Worm (Caenorhabditis elegans): ENCODE data around the gene tbb-6.

tbb-6 gene

DNA sequence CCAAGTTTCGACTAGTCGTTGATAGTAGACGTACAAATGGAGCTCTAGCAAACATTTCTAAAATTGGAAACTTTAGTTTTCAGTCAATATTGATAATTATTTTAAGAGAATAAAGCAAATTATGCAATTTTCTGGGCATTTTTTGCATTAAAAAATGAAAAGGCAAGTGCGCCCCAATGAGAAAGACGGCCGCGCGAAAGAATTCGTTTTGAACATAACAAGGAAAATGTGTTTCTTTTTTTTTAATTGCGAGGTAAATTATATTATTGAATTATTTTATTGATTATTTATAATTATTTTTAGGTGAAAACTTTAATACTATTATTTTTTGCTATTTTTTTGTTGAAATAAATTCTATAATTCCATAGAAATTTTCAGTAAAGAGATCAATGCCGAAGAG is 10.2 kb downstream of the tbb-6 start, which contains the start of the genes tsfm-1 and capg-2:
tsfm-1 (minus strand) TSS at position 57 of the 400 bp plus-strand sequence.
capg-2 (plus strand) TSS at position 379 of the 400 bp plus-strand sequence.
- TF ChIP-seq rec-8 (tag; optimal IDR thresholded peaks at IDR 0.05) (no peak), Y67H2A.10 (GFP tag; conservative IDR thresholded peaks at IDR 0.05) (no peak), dpl-1 (GFP tag; optimal IDR thresholded peaks at IDR 0.05) (peak; percentile 21), C17E4.6 (GFP tag; IDR thresholded peaks at IDR 0.05) (no peak), F33H1.4 (GFP tag; IDR thresholded peaks at IDR 0.05) (no peak), F22D6.2 (tag; optimal IDR thresholded peaks at IDR 0.05) (no peak), mcd-1 (GFP tag; IDR thresholded peaks at IDR 0.05) (peak; percentile 61; the same call in 1 of the 2 replicates), madf-6 (GFP tag; IDR thresholded peaks at IDR 0.05) (0 out of 2 replicates have a peak, but pooled peaks have one; percentile 19), unc-62 (GFP tag; optimal IDR thresholded peaks at IDR 0.05) (no peak), tbx-9 (tag; optimal IDR thresholded peaks at IDR 0.05; ENCODE audit: borderline replicate concordance) (no peak), efl-1 (GFP tag; optimal IDR thresholded peaks at IDR 0.05) (peak; percentile 67), F52B5.7 (tag; optimal IDR thresholded peaks at IDR 0.05) (no peak)

ce11 chrV:12275714-12276113 is 14.4 kb downstream of the tbb-6 start:
- TF ChIP-seq repo-1 (tag; optimal IDR thresholded peaks at IDR 0.05) (no peak), ztf-28 (GFP tag; IDR thresholded peaks at IDR 0.05) (0 out of 2 replicates have a peak, but pooled peaks have one; percentile 9), mes-4 (tag; optimal IDR thresholded peaks at IDR 0.05) (no peak), mxl-1 (tag; optimal IDR thresholded peaks at IDR 0.05) (no peak), hlh-26 (GFP tag; conservative IDR thresholded peaks at IDR 0.05) (no peak), Y79H2A.3 (GFP tag; conservative IDR thresholded peaks at IDR 0.05) (0 out of 2 replicates have a peak, but pooled peaks have one; percentile 43), egrh-3 (GFP tag; IDR thresholded peaks at IDR 0.05) (no peak), nfya-2 (GFP tag; IDR thresholded peaks at IDR 0.05) (0 out of 2 replicates have a peak, but pooled peaks have one; percentile 44), nhr-90 (tag; optimal IDR thresholded peaks at IDR 0.05) (no peak), die-1 (tag; optimal IDR thresholded peaks at IDR 0.05) (no peak), zfh-2 (GFP tag; conservative IDR thresholded peaks at IDR 0.05) (no peak), attf-3 (GFP tag; conservative IDR thresholded peaks at IDR 0.05) (0 out of 2 replicates have a peak, but pooled peaks have one; percentile 20), Y67H2A.10 (GFP tag; conservative IDR thresholded peaks at IDR 0.05) (no peak), hrde-1 (tag; optimal IDR thresholded peaks at IDR 0.05; ENCODE audit: borderline replicate concordance) (peak; percentile 67), madf-3 (GFP tag; IDR thresholded peaks at IDR 0.05) (0 out of 2 replicates have a peak, but pooled peaks have one; percentile 44), lin-35 (GFP tag; optimal IDR thresholded peaks at IDR 0.05) (peak in 1 of 3 experiments; percentile 4), Y53G8AR.9 (GFP tag; conservative IDR thresholded peaks at IDR 0.05) (no peak), snpc-4 (GFP tag; optimal IDR thresholded peaks at IDR 0.05) (no peak), snpc-4 (tag; optimal IDR thresholded peaks at IDR 0.05) (no peak), gei-17 (GFP tag; optimal IDR thresholded peaks at IDR 0.05) (no peak)

DNA sequence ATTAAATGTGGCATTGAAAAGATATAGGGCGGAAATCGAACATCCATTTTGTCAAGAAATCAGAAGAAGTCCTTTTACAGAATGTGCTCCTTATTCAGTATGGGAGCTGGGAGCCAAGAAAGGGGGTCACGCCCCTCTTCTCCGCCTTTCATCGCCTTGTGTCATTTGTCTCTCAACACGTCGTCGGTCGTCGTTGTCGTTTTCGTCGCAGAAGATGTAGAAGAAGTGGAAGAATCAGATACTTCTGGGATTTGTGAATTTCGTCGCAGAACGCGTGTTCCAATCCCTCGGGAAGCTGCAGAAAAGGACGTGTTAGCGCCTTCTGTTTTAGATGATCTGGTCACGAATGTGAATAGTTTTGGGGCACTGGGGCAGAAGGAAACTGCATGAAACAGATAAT is 15.6 kb downstream of the tbb-6 start, which contains the start of gene bnc-1:
bnc-1 (minus strand) TSS at position 101 of the 400 bp plus-strand sequence.
- TF ChIP-seq attf-3 (GFP tag; conservative IDR thresholded peaks at IDR 0.05) (no peak), aptf-3 (GFP tag; IDR thresholded peaks at IDR 0.05) (no peak), B0019.2 (GFP tag; conservative IDR thresholded peaks at IDR 0.05) (no peak), lsy-27 (tag; optimal IDR thresholded peaks at IDR 0.05; ENCODE audit: borderline replicate concordance, insufficient read depth) (no peak), pha-4 (tag; optimal IDR thresholded peaks at IDR 0.05) (no peak), mcd-1 (GFP tag; IDR thresholded peaks at IDR 0.05) (no peak)
